Fruit fly (Drosophila melanogaster) whole organism, pupa: Measurements from ENCODE around the gene CG6996.

Source experiments
- CG10348 ChIP-seq: fragments of 200-800 bp; sonication (Bioruptor generic); IDR thresholded peaks from 2 replicates; pipeline ENCODE4 v1.3.6; 2022; ENCODE audit warnings: missing biosample characterization, missing genetic modification characterization
- CG12605 ChIP-seq: fragments of 200-800 bp; sonication (Bioruptor generic); IDR thresholded peaks from 2 replicates; pipeline ENCODE4 v1.3.6; 2022; ENCODE audit warnings: missing biosample characterization, missing genetic modification characterization
- CG13204 ChIP-seq: fragments of 200-800 bp; sonication (Bioruptor generic); optimal IDR thresholded peaks from 2 replicates; lab custom pipeline; 2018; ENCODE audit warnings: missing biosample characterization, mild to moderate bottlenecking, missing genetic modification characterization, moderate library complexity
- CG14655 ChIP-seq: fragments of 200-800 bp; sonication (Bioruptor generic); optimal IDR thresholded peaks from 3 replicates; lab custom pipeline; 2017; ENCODE audit warnings: mild to moderate bottlenecking, missing biosample characterization, missing genetic modification reagents, missing genetic modification characterization
- CG4496 ChIP-seq: fragments of 200-800 bp; sonication (Bioruptor generic); IDR thresholded peaks from 3 replicates; pipeline ENCODE4 v1.3.6; 2022; ENCODE audit warnings: missing biosample characterization, missing genetic modification characterization
- Ets98B ChIP-seq: fragments of 200-800 bp; sonication (Bioruptor generic); IDR thresholded peaks from 2 replicates; pipeline ENCODE4 v1.3.6; 2022; ENCODE audit warnings: missing biosample characterization, missing genetic modification characterization
- gl ChIP-seq: fragments of 200-800 bp; sonication (Bioruptor generic); optimal IDR thresholded peaks from 2 replicates; lab custom pipeline; 2018; ENCODE audit warnings: missing biosample characterization, mild to moderate bottlenecking, missing genetic modification characterization

dm6 chr3L:20192872-20193747 lies 14.2 kb upstream of the CG6996 start:
- TF ChIP-seq CG12605 (GFP tag; lab: Robert Waterston, UW), result no peak
- no peak for TF ChIP-seq CG4496 (GFP tag; lab: Robert Waterston, UW)
- peak; percentile 47 for TF ChIP-seq CG14655
- TF ChIP-seq gl (tag; lab: Kevin White, UChicago), result no peak
- TF ChIP-seq CG13204 (GFP tag; lab: Kevin White, UChicago), result no peak
- TF ChIP-seq CG10348 (GFP tag; lab: Robert Waterston, UW), result no peak
- TF ChIP-seq Ets98B (GFP tag; lab: Robert Waterston, UW), result no peak
